Worm (Caenorhabditis elegans) whole organism, L4 larva: ENCODE measurements around the gene Y50E8A.10.

Source experiments
- aly-2 ChIP-seq: sonication (generic microtip); optimal IDR thresholded peaks from 2 replicates; lab custom pipeline; 2018; ENCODE audit warnings: missing biosample characterization, missing genetic modification characterization
- ama-1 ChIP-seq: fragments of 150-350 bp; optimal IDR thresholded peaks from 2 replicates; lab custom pipeline; 2014; ENCODE audit warnings: inconsistent platforms, mixed read lengths
- dpl-1 ChIP-seq: fragments of 150-350 bp; optimal IDR thresholded peaks from 2 replicates; lab custom pipeline; 2014; ENCODE audit warnings: missing biosample characterization, missing genetic modification reagents, missing genetic modification characterization
- dve-1 ChIP-seq: sonication (generic microtip); optimal IDR thresholded peaks from 2 replicates; lab custom pipeline; 2017; ENCODE audit warnings: antibody characterized with exemption, mild to moderate bottlenecking, missing genetic modification characterization, missing compliant biosample characterization; ENCODE audit not compliant: insufficient read depth
- jun-1 ChIP-seq: fragments of 150-350 bp; optimal IDR thresholded peaks from 2 replicates; lab custom pipeline; 2014; ENCODE audit warnings: missing biosample characterization, missing genetic modification reagents, missing genetic modification characterization
- lsy-2 ChIP-seq, 2 experiments: fragments of 150-350 bp in 1 of 2; sonication (generic microtip) in 1 of 2; optimal IDR thresholded peaks; 2 replicates each; lab custom pipeline; 2014 to 2017; ENCODE audit warnings: missing biosample characterization in 2 of 2, missing genetic modification characterization in 2 of 2
- nhr-102 ChIP-seq: sonication (generic microtip); optimal IDR thresholded peaks from 2 replicates; lab custom pipeline; 2016; ENCODE audit warnings: mild to moderate bottlenecking, missing genetic modification characterization, moderate library complexity, missing compliant biosample characterization
- pha-4 ChIP-seq, 2 experiments: fragments of 150-350 bp in 1 of 2; fragments of 200-800 bp in 1 of 2; sonication (Bioruptor generic) in 1 of 2; IDR thresholded peaks in 1 of 2; optimal IDR thresholded peaks in 1 of 2; 2 replicates each; pipeline versions ENCODE4 v1.3.6 to Lab custom; 2014 to 2022; ENCODE audit warnings: missing genetic modification characterization in 2 of 2, missing genetic modification reagents in 2 of 2, missing biosample characterization in 1 of 2, missing compliant biosample characterization in 1 of 2
- skn-1 ChIP-seq: fragments of 150-350 bp; optimal IDR thresholded peaks from 2 replicates; lab custom pipeline; 2014; ENCODE audit warnings: missing biosample characterization, missing genetic modification characterization
- zfp-3 ChIP-seq: fragments of 200-800 bp; sonication (Bioruptor generic); conservative IDR thresholded peaks from 2 replicates; pipeline ENCODE4 v1.3.6; 2022; ENCODE audit warnings: missing genetic modification reagents, missing genetic modification characterization, missing compliant biosample characterization

- TF ChIP-seq skn-1 (no peak), dpl-1 (GFP tag; lab: Kevin White, UChicago) (no peak), zfp-3 (no peak), pha-4 (GFP tag; IDR thresholded peaks at IDR 0.05; lab: Robert Waterston, UW) (no peak), pha-4 (tag; optimal IDR thresholded peaks at IDR 0.05; lab: Kevin White, UChicago) (no peak), lsy-2 (tag; optimal IDR thresholded peaks at IDR 0.05; lab: Kevin White, UChicago) (no peak), aly-2 (tag; lab: Kevin White, UChicago) (no peak), jun-1 (tag; lab: Kevin White, UChicago) (no peak), nhr-102 (tag; lab: Kevin White, UChicago) (no peak), ama-1 (lab: Kevin White, UChicago) (no peak), dve-1 (no peak)
Observed at ce11 chrV:14791703-14792102, 11.9 kb downstream of the Y50E8A.10 start.
